Worm (Caenorhabditis elegans): ENCODE measurements around the gene F22F7.7.

ce11 chrV:2103118-2103517, 36.7 kb downstream of the F22F7.7 start, which contains the start of gene F36F12.1:
- no peak for TF ChIP-seq pag-3 (tag; optimal IDR thresholded peaks at IDR 0.05; ENCODE audit: borderline replicate concordance, insufficient read depth)
- no peak for TF ChIP-seq nhr-237 (tag; optimal IDR thresholded peaks at IDR 0.05)
- TF ChIP-seq fos-1 (tag; optimal IDR thresholded peaks at IDR 0.05), result no peak
- no peak for TF ChIP-seq efl-1 (optimal IDR thresholded peaks at IDR 0.05)
- TF ChIP-seq efl-1 (GFP tag; optimal IDR thresholded peaks at IDR 0.05 in 1 of 2), result peak in 1 of 2 experiments; percentile 55
- TF ChIP-seq snpc-4 (tag; optimal IDR thresholded peaks at IDR 0.05), result no peak
- no peak for TF ChIP-seq pqm-1 (tag; optimal IDR thresholded peaks at IDR 0.05)
- TF ChIP-seq nhr-11 (tag; optimal IDR thresholded peaks at IDR 0.05), result no peak

Measured in whole organism, L1 larva.